Worm (Caenorhabditis elegans) whole organism, young adult: ENCODE data around the gene ZC204.6.
"Not testable (repeated sequence)": the region's sequence is repeated elsewhere in the genome, so short reads cannot be mapped to it uniquely, and the experiment has no call there.

ENCODE experiments used
- F37B4.10 ChIP-seq: fragments of 200-800 bp; sonication (Bioruptor generic); IDR thresholded peaks from 2 replicates; pipeline ENCODE4 v1.3.6; 2022; ENCODE audit warnings: missing genetic modification characterization, missing compliant biosample characterization
- attf-5 ChIP-seq: fragments of 200-800 bp; sonication (Bioruptor generic); optimal IDR thresholded peaks from 2 replicates; lab custom pipeline; 2018; ENCODE audit warnings: mild to moderate bottlenecking, missing genetic modification characterization, missing compliant biosample characterization
- ceh-79 ChIP-seq: sonication (generic microtip); optimal IDR thresholded peaks from 2 replicates; lab custom pipeline; 2017; ENCODE audit warnings: mild to moderate bottlenecking, missing genetic modification characterization, missing compliant biosample characterization
- efl-1 ChIP-seq: fragments of 150-350 bp; optimal IDR thresholded peaks from 2 replicates; lab custom pipeline; 2014; ENCODE audit warnings: missing biosample characterization, missing genetic modification reagents, missing genetic modification characterization
- ets-4 ChIP-seq: fragments of 200-800 bp; sonication (Bioruptor generic); optimal IDR thresholded peaks from 2 replicates; lab custom pipeline; 2018; ENCODE audit warnings: mild to moderate bottlenecking, missing genetic modification characterization, missing compliant biosample characterization
- gei-17 ChIP-seq: fragments of 200-800 bp; sonication (Bioruptor generic); optimal IDR thresholded peaks from 2 replicates; lab custom pipeline; 2018; ENCODE audit warnings: mild to moderate bottlenecking, missing genetic modification characterization, missing compliant biosample characterization
- let-607 ChIP-seq, 2 experiments: fragments of 200-800 bp in 1 of 2; sonication (Bioruptor generic) in 1 of 2; sonication (generic microtip) in 1 of 2; optimal IDR thresholded peaks; 2 replicates each; lab custom pipeline; 2016 to 2018; ENCODE audit warnings: mild to moderate bottlenecking in 2 of 2, missing compliant biosample characterization in 2 of 2, missing genetic modification characterization in 2 of 2, moderate library complexity in 2 of 2, missing genotype in 1 of 2
- lin-40 ChIP-seq: sonication (generic microtip); optimal IDR thresholded peaks from 2 replicates; lab custom pipeline; 2016; ENCODE audit warnings: missing genetic modification characterization, mild to moderate bottlenecking, missing compliant biosample characterization, missing genotype, missing genetic modification reagents
- sea-2 ChIP-seq: fragments of 200-800 bp; sonication (Bioruptor generic); IDR thresholded peaks from 2 replicates; pipeline ENCODE4 v1.3.6; 2022; ENCODE audit warnings: missing genetic modification characterization, missing compliant biosample characterization
- snpc-1.1 ChIP-seq: sonication (generic microtip); optimal IDR thresholded peaks from 2 replicates; lab custom pipeline; 2017; ENCODE audit warnings: missing genetic modification characterization, mild to moderate bottlenecking, missing compliant biosample characterization, antibody characterized with exemption, moderate library complexity, missing genotype, missing genetic modification reagents; ENCODE audit not compliant: insufficient read depth
- unc-130 ChIP-seq: sonication (generic microtip); optimal IDR thresholded peaks from 2 replicates; lab custom pipeline; 2016; ENCODE audit warnings: missing genetic modification reagents, missing genetic modification characterization, missing compliant biosample characterization
- xnd-1 ChIP-seq: sonication (generic microtip); optimal IDR thresholded peaks from 2 replicates; lab custom pipeline; 2016; ENCODE audit warnings: missing genotype, missing genetic modification reagents, missing genetic modification characterization, missing compliant biosample characterization

ce11 chrII:1636392-1636791, 8.2 kb downstream of the ZC204.6 start, which contains the start of gene srg-20:
- not testable (repeated sequence) for TF ChIP-seq xnd-1; unc-130 (GFP tag; lab: Kevin White, UChicago); ceh-79; snpc-1.1; gei-17; ets-4 (GFP tag; lab: Kevin White, UChicago); sea-2 (GFP tag; lab: Robert Waterston, UW); F37B4.10 (GFP tag; lab: Robert Waterston, UW); efl-1; attf-5 (GFP tag; lab: Kevin White, UChicago); lin-40 (tag; lab: Kevin White, UChicago); let-607 (tag; optimal IDR thresholded peaks at IDR 0.05; lab: Kevin White, UChicago)
